Worm (Caenorhabditis elegans) whole organism, L1 larva: ENCODE measurements around the gene Y34B4A.4.
A peak's percentile ranks its signal among the peaks of the same experiment; 100 is the strongest.

Experiments
- C04F5.9 ChIP-seq: sonication (generic microtip); optimal IDR thresholded peaks from 2 replicates; lab custom pipeline; 2016; ENCODE audit warnings: missing genetic modification characterization, missing compliant biosample characterization
- C34B4.2 ChIP-seq: sonication (generic microtip); optimal IDR thresholded peaks from 2 replicates; lab custom pipeline; 2017; ENCODE audit warnings: mild to moderate bottlenecking, missing genetic modification characterization, missing compliant biosample characterization
- F16B12.6 ChIP-seq: fragments of 150-350 bp; optimal IDR thresholded peaks from 2 replicates; lab custom pipeline; 2014; ENCODE audit warnings: missing biosample characterization, missing genetic modification characterization
- ama-1 ChIP-seq: fragments of 150-350 bp; optimal IDR thresholded peaks from 2 replicates; lab custom pipeline; 2014
- blmp-1 ChIP-seq: fragments of 150-350 bp; optimal IDR thresholded peaks from 2 replicates; lab custom pipeline; 2014; ENCODE audit warnings: missing biosample characterization, missing genetic modification characterization
- ceh-63 ChIP-seq: fragments of 200-800 bp; sonication (Bioruptor generic); optimal IDR thresholded peaks from 2 replicates; lab custom pipeline; 2018; ENCODE audit warnings: mild to moderate bottlenecking, missing genetic modification characterization, missing compliant biosample characterization
- ceh-8 ChIP-seq: fragments of 200-800 bp; sonication (Bioruptor generic); optimal IDR thresholded peaks from 2 replicates; lab custom pipeline; 2018; ENCODE audit warnings: mild to moderate bottlenecking, missing genetic modification characterization, moderate library complexity, missing compliant biosample characterization
- ceh-82 ChIP-seq, 3 experiments: fragments of 150-350 bp in 1 of 3; sonication (generic microtip) in 2 of 3; optimal IDR thresholded peaks; 2 replicates each; lab custom pipeline; 2014 to 2017; ENCODE audit warnings: missing biosample characterization in 3 of 3, missing genetic modification characterization in 3 of 3
- ceh-88 ChIP-seq: fragments of 200-800 bp; sonication (Bioruptor generic); IDR thresholded peaks from 2 replicates; pipeline ENCODE4 v1.3.6; 2022; ENCODE audit warnings: missing genetic modification characterization, missing compliant biosample characterization
- ces-1 ChIP-seq: fragments of 150-350 bp; optimal IDR thresholded peaks from 2 replicates; lab custom pipeline; 2014; ENCODE audit warnings: missing biosample characterization, missing genetic modification reagents, missing genetic modification characterization
- dpl-1 ChIP-seq, 3 experiments: fragments of 150-350 bp in 2 of 3; sonication (generic microtip) in 1 of 3; optimal IDR thresholded peaks; 2 replicates each; lab custom pipeline; 2014 to 2017; ENCODE audit warnings: missing biosample characterization in 3 of 3, missing genetic modification characterization in 3 of 3, missing genetic modification reagents in 3 of 3
- efl-1 ChIP-seq, 4 experiments: fragments of 150-350 bp; optimal IDR thresholded peaks in 3 of 4; peaks in 1 of 4; 1 replicate in 1 of 4; 2 replicates in 3 of 4; lab custom pipeline; 2014; ENCODE audit warnings: missing biosample characterization in 2 of 4, missing genetic modification characterization in 2 of 4, missing genetic modification reagents in 2 of 4
- egl-13 ChIP-seq: sonication (generic microtip); optimal IDR thresholded peaks from 2 replicates; lab custom pipeline; 2016; ENCODE audit warnings: missing genotype, missing genetic modification reagents, missing genetic modification characterization, missing compliant biosample characterization
- egl-27 ChIP-seq, 2 experiments: fragments of 150-350 bp in 1 of 2; sonication (generic microtip); optimal IDR thresholded peaks; 3 replicates each; lab custom pipeline; 2017 to 2018; ENCODE audit warnings: missing biosample characterization in 2 of 2, missing genetic modification characterization in 2 of 2, missing genetic modification reagents in 2 of 2
- elt-2 ChIP-seq: sonication (generic microtip); optimal IDR thresholded peaks from 2 replicates; lab custom pipeline; 2016; ENCODE audit warnings: missing genetic modification characterization, mild to moderate bottlenecking, inconsistent platforms, missing compliant biosample characterization, missing genetic modification reagents
- elt-3 ChIP-seq, 6 experiments: fragments of 150-350 bp in 1 of 6; sonication (generic microtip); optimal IDR thresholded peaks; 2 replicates each; lab custom pipeline; 2017 to 2018; ENCODE audit warnings: missing biosample characterization in 6 of 6, missing genetic modification characterization in 6 of 6, inconsistent platforms in 1 of 6
- ets-5 ChIP-seq: fragments of 200-800 bp; sonication (Bioruptor generic); IDR thresholded peaks from 2 replicates; pipeline ENCODE4 v1.3.6; 2022; ENCODE audit warnings: missing genetic modification characterization, missing compliant biosample characterization
- fkh-4 ChIP-seq: sonication (generic microtip); optimal IDR thresholded peaks from 2 replicates; lab custom pipeline; 2016; ENCODE audit warnings: missing compliant biosample characterization, missing genetic modification characterization, borderline replicate concordance
- fos-1 ChIP-seq: fragments of 150-350 bp; optimal IDR thresholded peaks from 2 replicates; lab custom pipeline; 2014; ENCODE audit warnings: missing biosample characterization, missing genetic modification characterization
- hlh-17 ChIP-seq: fragments of 200-800 bp; sonication (Bioruptor generic); optimal IDR thresholded peaks from 2 replicates; lab custom pipeline; 2018; ENCODE audit warnings: missing genetic modification characterization, mild to moderate bottlenecking, missing compliant biosample characterization, moderate library complexity, borderline replicate concordance
- hpl-2 ChIP-seq: fragments of 150-350 bp; optimal IDR thresholded peaks from 2 replicates; lab custom pipeline; 2014; ENCODE audit warnings: missing biosample characterization, missing genetic modification reagents, missing genetic modification characterization
- isw-1 ChIP-seq: fragments of 200-800 bp; sonication (Bioruptor generic); IDR thresholded peaks from 2 replicates; pipeline ENCODE4 v1.3.6; 2022; ENCODE audit warnings: missing genetic modification characterization, missing compliant biosample characterization
- lin-13 ChIP-seq: fragments of 150-350 bp; optimal IDR thresholded peaks from 2 replicates; lab custom pipeline; 2014; ENCODE audit warnings: missing biosample characterization, missing genetic modification reagents, missing genetic modification characterization
- lin-14 ChIP-seq: fragments of 200-800 bp; sonication (Bioruptor generic); optimal IDR thresholded peaks from 2 replicates; lab custom pipeline; 2018; ENCODE audit warnings: mild to moderate bottlenecking, missing genetic modification characterization, moderate library complexity, missing compliant biosample characterization
- lin-39 ChIP-seq: fragments of 150-350 bp; optimal IDR thresholded peaks from 2 replicates; lab custom pipeline; 2014; ENCODE audit warnings: missing biosample characterization, missing genetic modification reagents, missing genetic modification characterization
- lsy-2 ChIP-seq, 2 experiments: fragments of 150-350 bp; optimal IDR thresholded peaks; 2 replicates each; lab custom pipeline; 2014; ENCODE audit warnings: missing biosample characterization in 2 of 2, missing genetic modification characterization in 2 of 2
- mab-9 ChIP-seq: fragments of 200-800 bp; sonication (Bioruptor generic); IDR thresholded peaks from 2 replicates; pipeline ENCODE4 v1.3.6; 2022; ENCODE audit warnings: missing genetic modification reagents, missing genetic modification characterization, missing compliant biosample characterization
- mef-2 ChIP-seq: fragments of 150-350 bp; optimal IDR thresholded peaks from 2 replicates; lab custom pipeline; 2014; ENCODE audit warnings: missing biosample characterization, missing genetic modification characterization
- nhr-11 ChIP-seq: fragments of 150-350 bp; optimal IDR thresholded peaks from 2 replicates; lab custom pipeline; 2014; ENCODE audit warnings: missing biosample characterization, missing genetic modification characterization
- nhr-20 ChIP-seq: sonication (generic microtip); optimal IDR thresholded peaks from 2 replicates; lab custom pipeline; 2016; ENCODE audit warnings: mild to moderate bottlenecking, missing genetic modification characterization, missing compliant biosample characterization
- nhr-237 ChIP-seq: fragments of 150-350 bp; optimal IDR thresholded peaks from 2 replicates; lab custom pipeline; 2014; ENCODE audit warnings: missing biosample characterization, missing genetic modification characterization
- nhr-28 ChIP-seq: fragments of 150-350 bp; optimal IDR thresholded peaks from 2 replicates; lab custom pipeline; 2014; ENCODE audit warnings: missing biosample characterization, missing genetic modification characterization
- nhr-47 ChIP-seq: sonication (generic microtip); optimal IDR thresholded peaks from 2 replicates; lab custom pipeline; 2016; ENCODE audit warnings: mild to moderate bottlenecking, missing genetic modification characterization, moderate library complexity, missing compliant biosample characterization
- nhr-71 ChIP-seq: sonication (generic microtip); optimal IDR thresholded peaks from 2 replicates; lab custom pipeline; 2016; ENCODE audit warnings: mild to moderate bottlenecking, missing genetic modification characterization, moderate library complexity, missing compliant biosample characterization
- nhr-76 ChIP-seq: sonication (generic microtip); optimal IDR thresholded peaks from 2 replicates; lab custom pipeline; 2017; ENCODE audit warnings: missing biosample characterization, missing genetic modification characterization
- nhr-85 ChIP-seq: sonication (generic microtip); peaks from one replicate; lab custom pipeline; 2016; ENCODE audit warnings: missing genetic modification characterization, inconsistent platforms, missing compliant biosample characterization
- nhr-90 ChIP-seq: sonication (generic microtip); optimal IDR thresholded peaks from 2 replicates; lab custom pipeline; 2016; ENCODE audit warnings: mild to moderate bottlenecking, missing genetic modification characterization, missing compliant biosample characterization; ENCODE audit not compliant: poor library complexity
- snu-23 ChIP-seq: sonication (generic microtip); optimal IDR thresholded peaks from 2 replicates; lab custom pipeline; 2016; ENCODE audit warnings: missing genetic modification characterization, missing compliant biosample characterization
- sox-4 ChIP-seq: sonication (generic microtip); optimal IDR thresholded peaks from 2 replicates; lab custom pipeline; 2016; ENCODE audit warnings: missing genetic modification characterization, missing compliant biosample characterization
- tbx-2 ChIP-seq: sonication (generic microtip); optimal IDR thresholded peaks from 2 replicates; lab custom pipeline; 2016; ENCODE audit warnings: missing genetic modification characterization, missing compliant biosample characterization
- tlp-1 ChIP-seq: fragments of 150-350 bp; optimal IDR thresholded peaks from 2 replicates; lab custom pipeline; 2014; ENCODE audit warnings: missing biosample characterization, missing genetic modification characterization
- unc-30 ChIP-seq: sonication (generic microtip); optimal IDR thresholded peaks from 2 replicates; lab custom pipeline; 2017; ENCODE audit warnings: missing biosample characterization, missing genetic modification characterization
- unc-86 ChIP-seq: sonication (generic microtip); optimal IDR thresholded peaks from 2 replicates; lab custom pipeline; 2016; ENCODE audit warnings: missing genetic modification characterization, missing compliant biosample characterization
- unc-98 ChIP-seq: fragments of 200-800 bp; sonication (Bioruptor generic); IDR thresholded peaks from 2 replicates; pipeline ENCODE4 v1.3.6; 2022; ENCODE audit warnings: missing genetic modification characterization, missing compliant biosample characterization
- zip-4 ChIP-seq: fragments of 200-800 bp; sonication (Bioruptor generic); optimal IDR thresholded peaks from 2 replicates; lab custom pipeline; 2018; ENCODE audit warnings: mild to moderate bottlenecking, missing genetic modification characterization, moderate library complexity, missing compliant biosample characterization

Gene Y34B4A.4

DNA sequence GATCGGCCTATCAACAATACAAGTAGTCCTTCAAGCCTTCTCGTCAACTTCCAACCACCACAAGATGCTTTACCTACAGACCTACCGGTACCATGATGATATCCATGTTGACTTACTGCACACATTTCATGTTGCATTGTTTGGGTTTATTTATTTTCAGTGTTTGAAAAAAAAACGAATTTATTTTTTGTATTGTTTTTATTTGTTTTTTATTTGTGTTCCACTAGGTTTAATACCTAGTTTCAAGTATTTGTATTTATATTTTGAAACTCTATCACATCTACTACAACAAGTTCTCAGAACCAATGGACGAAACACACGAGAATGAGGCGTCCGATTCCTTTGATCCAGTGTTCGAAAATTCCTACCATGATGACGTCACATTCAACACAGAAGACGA is 19.4 kb downstream of the Y34B4A.4 start, which contains the start of gene vps-41:
Gene vps-41 (plus strand): TSS at position 301 of the 400 bp plus-strand sequence.
- no peak for TF ChIP-seq ceh-88 (GFP tag; lab: Robert Waterston, UW)
- no peak for TF ChIP-seq zip-4
- TF ChIP-seq nhr-47 (tag; lab: Kevin White, UChicago): no peak
- no peak for TF ChIP-seq ama-1 (lab: Kevin White, UChicago)
- no peak for TF ChIP-seq ceh-63 (GFP tag; lab: Kevin White, UChicago)
- TF ChIP-seq tbx-2 (tag; lab: Kevin White, UChicago): no peak

DNA sequence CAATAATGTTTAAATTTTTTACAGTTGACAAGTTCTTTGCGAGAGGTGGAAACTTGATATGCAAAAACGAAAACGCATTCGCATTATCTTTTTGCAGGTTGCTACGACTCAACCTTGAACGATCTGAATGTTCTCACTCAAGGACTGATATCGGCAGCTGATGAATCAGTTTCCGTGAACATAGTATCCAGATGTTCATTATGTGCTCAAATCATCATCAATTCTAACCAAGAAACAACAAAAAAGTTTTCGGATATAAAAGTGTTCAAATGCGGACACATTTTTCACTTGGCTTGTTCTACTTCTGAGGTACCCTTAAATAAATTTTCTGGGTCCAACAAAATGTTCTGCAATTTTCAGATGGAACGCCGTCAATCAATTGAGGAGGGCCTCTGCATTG is 25.0 kb downstream of the Y34B4A.4 start:
- TF ChIP-seq elt-2 (tag; lab: Kevin White, UChicago) (no peak), tlp-1 (no peak), mab-9 (GFP tag; lab: Robert Waterston, UW) (no peak), fkh-4 (tag; lab: Kevin White, UChicago) (no peak), nhr-85 (tag; lab: Kevin White, UChicago) (peak; percentile 18)
- TF ChIP-seq, all 84 proteins: peak for 1

ce11 chrX:5293862-5294261 is 29.7 kb downstream of the Y34B4A.4 start:
- TF ChIP-seq lin-14 (peak; percentile 59), zip-4 (no peak)

- no peak for TF ChIP-seq unc-98 (GFP tag; lab: Robert Waterston, UW)
- TF ChIP-seq unc-86 (tag; lab: Kevin White, UChicago): peak; percentile 58
- TF ChIP-seq hlh-17 (GFP tag; lab: Kevin White, UChicago): no peak
- TF ChIP-seq mef-2 (tag; lab: Kevin White, UChicago): no peak
- no peak for TF ChIP-seq ceh-88 (GFP tag; lab: Robert Waterston, UW)
- TF ChIP-seq nhr-90 (tag; lab: Kevin White, UChicago): no peak
- TF ChIP-seq nhr-237 (tag; lab: Kevin White, UChicago): no peak
- TF ChIP-seq nhr-47 (tag; lab: Kevin White, UChicago): peak; percentile 73
- no peak for TF ChIP-seq ama-1 (lab: Kevin White, UChicago)
- no peak for TF ChIP-seq nhr-11 (tag; lab: Kevin White, UChicago)
- TF ChIP-seq unc-30: no peak
- TF ChIP-seq ces-1 (GFP tag; lab: Kevin White, UChicago): no peak
- peak; percentile 26 for TF ChIP-seq lin-39 (tag; lab: Kevin White, UChicago)
- TF ChIP-seq ceh-8 (GFP tag; lab: Kevin White, UChicago): peak; percentile 2
- TF ChIP-seq C04F5.9 (tag; lab: Kevin White, UChicago): no peak
- TF ChIP-seq dpl-1 (GFP tag; optimal IDR thresholded peaks at IDR 0.05; lab: Kevin White, UChicago): peak in 2 of 3 experiments; percentile 35 to 52
- TF ChIP-seq hpl-2 (GFP tag; lab: Kevin White, UChicago): no peak
- peak; percentile 8 for TF ChIP-seq lin-13 (GFP tag; lab: Kevin White, UChicago)
- no peak for TF ChIP-seq egl-27 (tag; optimal IDR thresholded peaks at IDR 0.05; lab: Kevin White, UChicago)
- TF ChIP-seq lsy-2 (tag; optimal IDR thresholded peaks at IDR 0.05; lab: Kevin White, UChicago): peak; percentile 58 to 63
- peak; percentile 18 to 63 (median 45) for TF ChIP-seq ceh-82 (tag; optimal IDR thresholded peaks at IDR 0.05; lab: Kevin White, UChicago)
- TF ChIP-seq lin-14: peak; percentile 79
- peak; percentile 37 for TF ChIP-seq egl-13 (tag; lab: Kevin White, UChicago)
- TF ChIP-seq elt-3 (tag; optimal IDR thresholded peaks at IDR 0.05; lab: Kevin White, UChicago): no peak
- no peak for TF ChIP-seq fos-1
- TF ChIP-seq nhr-71 (tag; lab: Kevin White, UChicago): peak; percentile 81
- TF ChIP-seq ets-5 (GFP tag; lab: Robert Waterston, UW): no peak
- no peak for TF ChIP-seq nhr-28 (tag; lab: Kevin White, UChicago)
- TF ChIP-seq sox-4 (tag; lab: Kevin White, UChicago): no peak
- TF ChIP-seq efl-1 (optimal IDR thresholded peaks at IDR 0.05; lab: Kevin White, UChicago): peak; percentile 37 to 41
- peak; percentile 5 to 90 for TF ChIP-seq efl-1 (GFP tag; optimal IDR thresholded peaks at IDR 0.05 in 1 of 2; lab: Kevin White, UChicago)
- TF ChIP-seq snu-23 (GFP tag; lab: Kevin White, UChicago): peak; percentile 64
- TF ChIP-seq blmp-1: no peak
- TF ChIP-seq nhr-20 (tag; lab: Kevin White, UChicago): peak; percentile 49
- TF ChIP-seq C34B4.2 (tag; lab: Kevin White, UChicago): no peak
- no peak for TF ChIP-seq F16B12.6 (tag; lab: Kevin White, UChicago)
- no peak; the same call in 1 of the 2 replicates for TF ChIP-seq isw-1
- TF ChIP-seq nhr-76 (tag; lab: Kevin White, UChicago): no peak
Measured at ce11 chrX:5297942-5298611, 34.0 kb downstream of the Y34B4A.4 start, which contains the start of gene ift-81. Gene ift-81 (plus strand): TSS chrX:5298561.
